Worm (Caenorhabditis elegans): Measurements from ENCODE around the gene R09A8.2.

The R09A8.2 gene

ce11 chrX:12655339-12655875 lies 36.1 kb downstream of the R09A8.2 start (continued):
- TF ChIP-seq sptf-2 (GFP tag; optimal IDR thresholded peaks at IDR 0.05) (peak; percentile 3), zfh-2 (GFP tag; conservative IDR thresholded peaks at IDR 0.05) (peak; percentile 97), Y95B8A.8 (GFP tag; IDR thresholded peaks at IDR 0.05) (no peak), F39B2.1 (GFP tag; IDR thresholded peaks at IDR 0.05) (no peak), C06A6.2 (GFP tag; conservative IDR thresholded peaks at IDR 0.05) (no peak), K11D2.4 (GFP tag; IDR thresholded peaks at IDR 0.05) (no peak), snpc-1.3 (tag; optimal IDR thresholded peaks at IDR 0.05; ENCODE audit: insufficient read depth) (no peak), F49E8.2 (tag; optimal IDR thresholded peaks at IDR 0.05; ENCODE audit: insufficient read depth) (no peak), nfyb-1 (GFP tag; IDR thresholded peaks at IDR 0.05) (peak; percentile 46; the same call in 1 of the 2 replicates), madf-10 (tag; optimal IDR thresholded peaks at IDR 0.05) (peak; percentile 16), hlh-12 (tag; optimal IDR thresholded peaks at IDR 0.05) (no peak), hmg-1.2 (GFP tag; IDR thresholded peaks at IDR 0.05) (no peak), Y79H2A.3 (GFP tag; conservative IDR thresholded peaks at IDR 0.05) (no peak), somi-1 (GFP tag; optimal IDR thresholded peaks at IDR 0.05) (no peak), ekl-4 (GFP tag; IDR thresholded peaks at IDR 0.05) (no peak), pbrm-1 (GFP tag; IDR thresholded peaks at IDR 0.05) (no peak), F57A8.1 (GFP tag; optimal IDR thresholded peaks at IDR 0.05) (no peak), unc-62 (GFP tag; optimal IDR thresholded peaks at IDR 0.05) (no peak), ceh-100 (GFP tag; IDR thresholded peaks at IDR 0.05) (no peak), tbx-9 (tag; optimal IDR thresholded peaks at IDR 0.05; ENCODE audit: borderline replicate concordance) (no peak), hrde-1 (tag; optimal IDR thresholded peaks at IDR 0.05; ENCODE audit: borderline replicate concordance) (no peak), hsf-1 (GFP tag; IDR thresholded peaks at IDR 0.05) (no peak), die-1 (tag; optimal IDR thresholded peaks at IDR 0.05) (no peak), ztf-25 (GFP tag; IDR thresholded peaks at IDR 0.05) (no peak), B0336.3 (GFP tag; IDR thresholded peaks at IDR 0.05) (no peak), F33H1.4 (GFP tag; IDR thresholded peaks at IDR 0.05) (no peak), egl-18 (GFP tag; IDR thresholded peaks at IDR 0.05) (no peak), F37B4.10 (GFP tag; IDR thresholded peaks at IDR 0.05) (no peak), nhr-179 (tag; optimal IDR thresholded peaks at IDR 0.05) (no peak), rec-8 (tag; optimal IDR thresholded peaks at IDR 0.05) (no peak), hlh-26 (GFP tag; conservative IDR thresholded peaks at IDR 0.05) (no peak), unc-130 (GFP tag; optimal IDR thresholded peaks at IDR 0.05) (no peak), lag-1 (GFP tag; IDR thresholded peaks at IDR 0.05) (no peak), akir-1 (GFP tag; optimal IDR thresholded peaks at IDR 0.05) (no peak), attf-6 (GFP tag; IDR thresholded peaks at IDR 0.05) (no peak), K12H6.12 (tag; optimal IDR thresholded peaks at IDR 0.05) (peak; percentile 3), ztf-18 (tag; optimal IDR thresholded peaks at IDR 0.05) (no peak), madf-3 (GFP tag; IDR thresholded peaks at IDR 0.05) (no peak), ceh-91 (GFP tag; IDR thresholded peaks at IDR 0.05) (no peak), sea-2 (GFP tag; IDR thresholded peaks at IDR 0.05) (peak; percentile 75; the same call in 1 of the 2 replicates), zim-3 (tag; optimal IDR thresholded peaks at IDR 0.05) (no peak), egrh-3 (GFP tag; IDR thresholded peaks at IDR 0.05) (peak; percentile 67; the same call in 1 of the 2 replicates), mes-4 (tag; optimal IDR thresholded peaks at IDR 0.05) (no peak), C17E4.6 (GFP tag; IDR thresholded peaks at IDR 0.05) (no peak)

Data from whole organism, young adult.